Fruit fly (Drosophila melanogaster): ENCODE measurements around the gene mtSSB.

DNA sequence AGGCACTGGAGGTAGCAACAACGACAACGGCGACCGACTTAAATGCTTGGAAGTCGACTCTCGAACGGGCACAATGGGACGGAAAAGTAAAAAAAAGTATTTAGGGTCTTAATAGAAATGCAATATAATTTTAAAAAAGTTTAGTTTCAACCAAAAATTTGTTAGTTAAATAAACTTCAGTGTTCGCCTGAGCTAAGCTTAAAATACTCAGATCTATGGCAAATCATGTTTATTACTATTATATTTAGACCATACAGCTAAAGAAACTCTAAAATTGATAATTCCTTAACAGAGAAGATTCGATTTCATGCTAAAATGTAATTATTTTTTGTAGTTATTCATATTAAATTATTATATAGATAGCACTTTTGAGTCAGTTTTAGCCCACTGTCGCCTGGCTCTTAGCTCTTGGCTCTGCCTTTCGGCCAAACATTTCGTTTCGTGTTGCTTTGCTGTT, 48.4 kb upstream of the mtSSB start:
- TF ChIP-seq CG11294 (GFP tag; IDR thresholded peaks at IDR 0.05) = no peak
- TF ChIP-seq CG3032 (tag; optimal IDR thresholded peaks at IDR 0.05) = peak; percentile 77
- no peak for TF ChIP-seq CG1621 (tag; optimal IDR thresholded peaks at IDR 0.05)
- peak; percentile 53 for TF ChIP-seq pdm3 (GFP tag; optimal IDR thresholded peaks at IDR 0.05)
- TF ChIP-seq Eip78C (GFP tag) = peak; percentile 93
